Worm (Caenorhabditis elegans): Measurements from ENCODE around the gene sec-10.
A peak's percentile ranks its signal among the peaks of the same experiment; 100 is the strongest.

The sec-10 gene

DNA sequence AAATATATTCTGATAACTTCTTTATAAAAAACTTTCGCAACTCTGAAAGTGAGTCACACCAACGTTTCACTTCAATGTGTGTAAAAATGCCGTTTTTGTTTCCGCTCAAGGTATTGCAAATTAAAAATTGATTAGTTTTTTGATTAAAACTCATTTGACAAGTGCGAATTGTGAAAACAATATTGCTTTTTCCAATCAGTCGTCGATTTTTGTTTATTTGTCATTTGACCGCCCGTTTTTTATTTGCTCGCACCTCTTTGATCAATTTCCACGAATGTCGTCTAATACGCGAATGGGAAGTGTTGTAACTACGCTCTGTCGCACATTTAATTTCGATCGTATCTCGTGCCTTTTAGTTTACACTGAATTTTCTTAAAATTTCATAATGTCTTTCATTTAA, 47.9 kb upstream of the sec-10 start, which contains the start of gene mvb-12 (continued):
- TF ChIP-seq egl-13 (tag; optimal IDR thresholded peaks at IDR 0.05) (no peak), unc-86 (tag; optimal IDR thresholded peaks at IDR 0.05) (no peak), Y116A8C.19 (tag; optimal IDR thresholded peaks at IDR 0.05; ENCODE audit: borderline replicate concordance) (no peak), lin-14 (GFP tag; optimal IDR thresholded peaks at IDR 0.05) (peak; percentile 77), rnt-1 (tag; optimal IDR thresholded peaks at IDR 0.05) (no peak), ces-1 (GFP tag; optimal IDR thresholded peaks at IDR 0.05) (no peak), nhr-19 (GFP tag; conservative IDR thresholded peaks at IDR 0.05) (no peak), dsc-1 (tag; optimal IDR thresholded peaks at IDR 0.05) (no peak), skn-1 (tag; optimal IDR thresholded peaks at IDR 0.05) (no peak), nhr-84 (tag; optimal IDR thresholded peaks at IDR 0.05) (no peak), sox-4 (tag; optimal IDR thresholded peaks at IDR 0.05) (no peak), mef-2 (tag; optimal IDR thresholded peaks at IDR 0.05) (no peak), elt-2 (tag; optimal IDR thresholded peaks at IDR 0.05) (no peak), fkh-10 (GFP tag; optimal IDR thresholded peaks at IDR 0.05) (no peak), nhr-90 (tag; optimal IDR thresholded peaks at IDR 0.05; ENCODE audit: poor library complexity) (no peak), nhr-237 (tag; optimal IDR thresholded peaks at IDR 0.05) (no peak), efl-1 (optimal IDR thresholded peaks at IDR 0.05) (peak; percentile 2 to 5), efl-1 (GFP tag; optimal IDR thresholded peaks at IDR 0.05 in 1 of 2) (peak; percentile 31 to 75), irx-1 (tag; optimal IDR thresholded peaks at IDR 0.05) (no peak), hlh-17 (GFP tag; optimal IDR thresholded peaks at IDR 0.05; ENCODE audit: borderline replicate concordance) (no peak), tbx-2 (tag; optimal IDR thresholded peaks at IDR 0.05) (no peak), lin-39 (tag; optimal IDR thresholded peaks at IDR 0.05) (no peak), hlh-4 (tag; optimal IDR thresholded peaks at IDR 0.05) (no peak), nhr-71 (tag; optimal IDR thresholded peaks at IDR 0.05) (peak; percentile 34), mep-1 (tag; optimal IDR thresholded peaks at IDR 0.05) (peak; percentile 31), vab-15 (tag; optimal IDR thresholded peaks at IDR 0.05) (no peak), ceh-88 (GFP tag; IDR thresholded peaks at IDR 0.05) (no peak), grh-1 (GFP tag; IDR thresholded peaks at IDR 0.05) (no peak), aly-2 (tag; optimal IDR thresholded peaks at IDR 0.05) (no peak), pag-3 (tag; optimal IDR thresholded peaks at IDR 0.05; ENCODE audit: borderline replicate concordance, insufficient read depth) (no peak), mab-9 (GFP tag; IDR thresholded peaks at IDR 0.05) (no peak)

DNA sequence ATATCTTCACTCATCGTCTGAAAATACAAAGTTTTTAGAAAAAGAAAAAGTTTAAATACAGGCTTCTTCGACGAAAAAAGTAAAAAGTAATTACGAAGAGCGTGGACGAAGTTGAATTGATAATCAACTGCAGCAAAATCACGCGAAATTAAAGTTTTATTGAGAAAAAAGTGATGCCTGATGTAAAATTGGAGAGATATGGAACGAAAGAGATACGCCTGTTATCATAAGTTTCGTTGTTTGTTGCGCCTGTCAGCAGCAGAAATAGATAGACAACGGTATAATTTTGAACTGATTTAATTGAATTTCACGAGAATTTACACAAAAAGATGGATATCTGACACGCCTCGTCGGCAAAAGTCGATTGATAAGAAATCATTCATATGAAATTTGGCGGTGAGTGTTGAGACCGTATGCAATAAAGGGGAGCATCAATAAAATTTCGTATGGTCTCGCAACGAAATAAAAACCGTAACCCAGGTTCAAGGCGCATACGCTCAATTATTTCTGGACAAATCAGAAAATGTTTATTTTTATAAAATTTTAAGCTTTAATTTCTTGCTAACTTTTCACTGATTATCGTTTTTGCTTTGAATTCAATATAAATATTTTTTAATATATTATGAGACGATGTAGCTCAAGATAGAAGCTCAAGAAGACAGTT, 47.1 kb upstream of the sec-10 start, which contains the start of gene C06A6.4:
C06A6.4 (minus strand) TSS at position 24 of the 664 bp plus-strand sequence.
- TF ChIP-seq nhr-90 (tag; optimal IDR thresholded peaks at IDR 0.05; ENCODE audit: poor library complexity) (no peak), hlh-4 (tag; optimal IDR thresholded peaks at IDR 0.05) (no peak), nhr-76 (tag; optimal IDR thresholded peaks at IDR 0.05) (no peak), dsc-1 (tag; optimal IDR thresholded peaks at IDR 0.05) (no peak), Y116A8C.19 (tag; optimal IDR thresholded peaks at IDR 0.05; ENCODE audit: borderline replicate concordance) (no peak), C34B4.2 (tag; optimal IDR thresholded peaks at IDR 0.05) (no peak), aly-2 (tag; optimal IDR thresholded peaks at IDR 0.05) (no peak), mep-1 (tag; optimal IDR thresholded peaks at IDR 0.05) (no peak), mab-9 (GFP tag; IDR thresholded peaks at IDR 0.05) (no peak), C16A3.4 (tag; optimal IDR thresholded peaks at IDR 0.05) (no peak), mef-2 (tag; optimal IDR thresholded peaks at IDR 0.05) (no peak), vab-15 (tag; optimal IDR thresholded peaks at IDR 0.05) (no peak), lir-3 (tag; optimal IDR thresholded peaks at IDR 0.05; ENCODE audit: poor library complexity) (no peak), lin-15B (tag; optimal IDR thresholded peaks at IDR 0.05) (no peak), lin-13 (GFP tag; optimal IDR thresholded peaks at IDR 0.05) (no peak), nhr-77 (tag; optimal IDR thresholded peaks at IDR 0.05) (no peak), lin-14 (GFP tag; optimal IDR thresholded peaks at IDR 0.05) (peak; percentile 34), lin-35 (GFP tag; optimal IDR thresholded peaks at IDR 0.05) (peak in 1 of 2 experiments; percentile 36), elt-3 (tag; optimal IDR thresholded peaks at IDR 0.05) (peak in 2 of 6 experiments; percentile 14 to 60), sup-37 (GFP tag; optimal IDR thresholded peaks at IDR 0.05) (no peak), snu-23 (GFP tag; optimal IDR thresholded peaks at IDR 0.05) (no peak), pag-3 (tag; optimal IDR thresholded peaks at IDR 0.05; ENCODE audit: borderline replicate concordance, insufficient read depth) (no peak), sptf-1 (tag; optimal IDR thresholded peaks at IDR 0.05) (no peak), fkh-10 (GFP tag; optimal IDR thresholded peaks at IDR 0.05) (no peak), nhr-85 (tag) (peak; percentile 35), unc-62 (GFP tag; optimal IDR thresholded peaks at IDR 0.05) (no peak), nhr-20 (tag; optimal IDR thresholded peaks at IDR 0.05) (peak; percentile 10), nhr-84 (tag; optimal IDR thresholded peaks at IDR 0.05) (no peak), irx-1 (tag; optimal IDR thresholded peaks at IDR 0.05) (no peak), blmp-1 (tag; optimal IDR thresholded peaks at IDR 0.05) (peak; percentile 49), fos-1 (tag; optimal IDR thresholded peaks at IDR 0.05) (no peak), skn-1 (tag; optimal IDR thresholded peaks at IDR 0.05) (no peak), elt-2 (tag; optimal IDR thresholded peaks at IDR 0.05) (peak; percentile 14), unc-86 (tag; optimal IDR thresholded peaks at IDR 0.05) (no peak)
